Worm (Caenorhabditis elegans) whole organism, L2 larva: ENCODE measurements around the gene Y41C4A.22.

ENCODE experiments used
- C34F6.9 ChIP-seq: fragments of 150-350 bp; optimal IDR thresholded peaks from 2 replicates; lab custom pipeline; 2014; ENCODE audit warnings: missing biosample characterization, missing genetic modification characterization
- F13H6.1 ChIP-seq: sonication (generic microtip); optimal IDR thresholded peaks from 2 replicates; lab custom pipeline; 2016; ENCODE audit warnings: missing genetic modification characterization, missing compliant biosample characterization
- R02D3.7 ChIP-seq: fragments of 150-350 bp; optimal IDR thresholded peaks from 2 replicates; lab custom pipeline; 2014; ENCODE audit warnings: missing biosample characterization, missing genetic modification characterization
- Y55F3AM.14 ChIP-seq: fragments of 200-800 bp; sonication (Bioruptor generic); optimal IDR thresholded peaks from 2 replicates; lab custom pipeline; 2018; ENCODE audit warnings: mild to moderate bottlenecking, missing genetic modification characterization, missing compliant biosample characterization
- ZK546.5 ChIP-seq: sonication (generic microtip); optimal IDR thresholded peaks from 2 replicates; lab custom pipeline; 2017; ENCODE audit warnings: missing biosample characterization, missing genetic modification characterization
- alr-1 ChIP-seq: fragments of 150-350 bp; optimal IDR thresholded peaks from 2 replicates; lab custom pipeline; 2014; ENCODE audit warnings: missing biosample characterization, missing genetic modification characterization
- aly-2 ChIP-seq: fragments of 150-350 bp; optimal IDR thresholded peaks from 2 replicates; lab custom pipeline; 2014; ENCODE audit warnings: missing biosample characterization, missing genetic modification characterization
- ama-1 ChIP-seq: fragments of 150-350 bp; optimal IDR thresholded peaks from 2 replicates; lab custom pipeline; 2018; ENCODE audit warnings: inconsistent platforms
- blmp-1 ChIP-seq: sonication (generic microtip); optimal IDR thresholded peaks from 2 replicates; lab custom pipeline; 2017; ENCODE audit warnings: missing genetic modification characterization, mild to moderate bottlenecking, missing compliant biosample characterization, antibody characterized with exemption, moderate library complexity; ENCODE audit not compliant: insufficient read depth
- ceh-16 ChIP-seq: fragments of 150-350 bp; optimal IDR thresholded peaks from 2 replicates; lab custom pipeline; 2014; ENCODE audit warnings: missing biosample characterization, missing genetic modification characterization
- ceh-82 ChIP-seq: fragments of 150-350 bp; optimal IDR thresholded peaks from 2 replicates; lab custom pipeline; 2014; ENCODE audit warnings: missing biosample characterization, missing genetic modification characterization
- crh-2 ChIP-seq: sonication (generic microtip); optimal IDR thresholded peaks from 2 replicates; lab custom pipeline; 2017; ENCODE audit warnings: missing biosample characterization, missing genetic modification characterization
- dmd-4 ChIP-seq: sonication (generic microtip); optimal IDR thresholded peaks from 2 replicates; lab custom pipeline; 2017; ENCODE audit warnings: missing biosample characterization, missing genetic modification characterization
- egl-27 ChIP-seq: sonication (generic microtip); optimal IDR thresholded peaks from 3 replicates; lab custom pipeline; 2017; ENCODE audit warnings: missing biosample characterization, missing genetic modification reagents, missing genetic modification characterization
- elt-1 ChIP-seq: fragments of 150-350 bp; optimal IDR thresholded peaks from 2 replicates; lab custom pipeline; 2014; ENCODE audit warnings: missing biosample characterization, missing genetic modification characterization
- elt-3 ChIP-seq: sonication (generic microtip); optimal IDR thresholded peaks from 2 replicates; lab custom pipeline; 2017; ENCODE audit warnings: missing biosample characterization, missing genetic modification characterization
- fos-1 ChIP-seq: fragments of 150-350 bp; optimal IDR thresholded peaks from 2 replicates; lab custom pipeline; 2014; ENCODE audit warnings: missing biosample characterization, missing genetic modification characterization
- gmeb-1 ChIP-seq: fragments of 150-350 bp; optimal IDR thresholded peaks from 2 replicates; lab custom pipeline; 2014; ENCODE audit warnings: missing biosample characterization, missing genetic modification characterization
- lin-13 ChIP-seq: fragments of 150-350 bp; optimal IDR thresholded peaks from 2 replicates; lab custom pipeline; 2014; ENCODE audit warnings: missing biosample characterization, missing genetic modification reagents, missing genetic modification characterization
- lin-39 ChIP-seq: fragments of 150-350 bp; optimal IDR thresholded peaks from 2 replicates; lab custom pipeline; 2014; ENCODE audit warnings: missing biosample characterization, missing genetic modification reagents, missing genetic modification characterization
- lsy-2 ChIP-seq, 2 experiments: fragments of 150-350 bp in 1 of 2; sonication (generic microtip) in 1 of 2; optimal IDR thresholded peaks; 2 replicates each; lab custom pipeline; 2014 to 2017; ENCODE audit warnings: missing biosample characterization in 2 of 2, missing genetic modification characterization in 2 of 2
- mab-5 ChIP-seq: fragments of 150-350 bp; optimal IDR thresholded peaks from 2 replicates; lab custom pipeline; 2014; ENCODE audit warnings: missing biosample characterization, missing genetic modification characterization
- mbf-1 ChIP-seq: sonication (generic microtip); optimal IDR thresholded peaks from 2 replicates; lab custom pipeline; 2017; ENCODE audit warnings: missing biosample characterization, missing genetic modification characterization
- mdl-1 ChIP-seq, 2 experiments: fragments of 150-350 bp in 1 of 2; sonication (generic microtip) in 1 of 2; optimal IDR thresholded peaks; 2 replicates each; lab custom pipeline; 2017; ENCODE audit warnings: missing biosample characterization in 2 of 2, missing genetic modification characterization in 2 of 2
- nhr-10 ChIP-seq: sonication (generic microtip); optimal IDR thresholded peaks from 2 replicates; lab custom pipeline; 2017; ENCODE audit warnings: missing biosample characterization, missing genetic modification characterization
- nhr-11 ChIP-seq: fragments of 150-350 bp; optimal IDR thresholded peaks from 2 replicates; lab custom pipeline; 2014; ENCODE audit warnings: missing biosample characterization, missing genetic modification characterization
- nhr-12 ChIP-seq: fragments of 150-350 bp; optimal IDR thresholded peaks from 2 replicates; lab custom pipeline; 2014; ENCODE audit warnings: missing biosample characterization, missing genetic modification characterization
- nhr-129 ChIP-seq: fragments of 150-350 bp; optimal IDR thresholded peaks from 2 replicates; lab custom pipeline; 2014; ENCODE audit warnings: missing biosample characterization, missing genetic modification characterization
- nhr-23 ChIP-seq: fragments of 150-350 bp; optimal IDR thresholded peaks from 2 replicates; lab custom pipeline; 2014; ENCODE audit warnings: missing biosample characterization, missing genetic modification reagents, missing genetic modification characterization
- nhr-237 ChIP-seq: fragments of 150-350 bp; optimal IDR thresholded peaks from 2 replicates; lab custom pipeline; 2014; ENCODE audit warnings: missing biosample characterization, missing genetic modification characterization
- nhr-6 ChIP-seq: fragments of 150-350 bp; optimal IDR thresholded peaks from 2 replicates; lab custom pipeline; 2014; ENCODE audit warnings: missing biosample characterization, missing genetic modification characterization
- nhr-77 ChIP-seq: fragments of 150-350 bp; optimal IDR thresholded peaks from 2 replicates; lab custom pipeline; 2014; ENCODE audit warnings: missing biosample characterization, missing genetic modification characterization
- peb-1 ChIP-seq: fragments of 150-350 bp; optimal IDR thresholded peaks from 2 replicates; lab custom pipeline; 2014; ENCODE audit warnings: missing biosample characterization, missing genetic modification characterization
- sem-4 ChIP-seq: fragments of 150-350 bp; optimal IDR thresholded peaks from 2 replicates; lab custom pipeline; 2014; ENCODE audit warnings: missing biosample characterization, missing genetic modification reagents, missing genetic modification characterization
- sma-3 ChIP-seq: sonication (generic microtip); optimal IDR thresholded peaks from 2 replicates; lab custom pipeline; 2016; ENCODE audit warnings: missing genetic modification reagents, missing genetic modification characterization, missing compliant biosample characterization
- sma-9 ChIP-seq, 2 experiments: fragments of 150-350 bp in 1 of 2; sonication (generic microtip) in 1 of 2; optimal IDR thresholded peaks; 2 replicates each; lab custom pipeline; 2014 to 2016; ENCODE audit warnings: missing genetic modification characterization in 2 of 2, mild to moderate bottlenecking in 1 of 2, missing biosample characterization in 1 of 2, missing compliant biosample characterization in 1 of 2, missing genetic modification reagents in 1 of 2, moderate library complexity in 1 of 2
- snpc-4 ChIP-seq: fragments of 150-350 bp; optimal IDR thresholded peaks from 2 replicates; lab custom pipeline; 2014; ENCODE audit warnings: missing biosample characterization, missing genetic modification characterization
- unc-55 ChIP-seq: fragments of 150-350 bp; sonication (generic microtip); optimal IDR thresholded peaks from 3 replicates; lab custom pipeline; 2014; ENCODE audit warnings: missing biosample characterization, missing genetic modification reagents, missing genetic modification characterization
- unc-62 ChIP-seq: fragments of 150-350 bp; optimal IDR thresholded peaks from 2 replicates; lab custom pipeline; 2014; ENCODE audit warnings: missing biosample characterization, missing genetic modification reagents, missing genetic modification characterization
- ztf-1 ChIP-seq: fragments of 200-800 bp; sonication (Bioruptor generic); conservative IDR thresholded peaks from 2 replicates; pipeline ENCODE4 v1.3.6; 2022; ENCODE audit warnings: missing genetic modification characterization, missing compliant biosample characterization
- ztf-11 ChIP-seq: sonication (generic microtip); optimal IDR thresholded peaks from 2 replicates; lab custom pipeline; 2017; ENCODE audit warnings: missing biosample characterization, missing genetic modification characterization
- ztf-4 ChIP-seq: fragments of 150-350 bp; optimal IDR thresholded peaks from 2 replicates; lab custom pipeline; 2014; ENCODE audit warnings: missing biosample characterization, missing genetic modification characterization

The Y41C4A.22 gene

ce11 chrIII:11694975-11695374 lies at the start of gene Y41C4A.22:
Gene Y41C4A.22 (plus strand): TSS chrIII:11695275.
- no peak for TF ChIP-seq nhr-23
- no peak for TF ChIP-seq ZK546.5 (tag; lab: Kevin White, UChicago)
- no peak for TF ChIP-seq ztf-1
- no peak for TF ChIP-seq peb-1
- TF ChIP-seq ceh-16: no peak
- TF ChIP-seq blmp-1 (tag; lab: Kevin White, UChicago): no peak

ce11 chrIII:11650152-11650551 lies 44.9 kb upstream of the Y41C4A.22 start, which contains the start of gene faah-6:
Gene faah-6 (plus strand): TSS chrIII:11650452.
- no peak for TF ChIP-seq F13H6.1 (tag; lab: Kevin White, UChicago)
- no peak for TF ChIP-seq C34F6.9 (tag; lab: Kevin White, UChicago)
- no peak for TF ChIP-seq nhr-23
- no peak for TF ChIP-seq elt-3
- no peak for TF ChIP-seq nhr-77 (tag; lab: Kevin White, UChicago)
- TF ChIP-seq unc-62 (GFP tag; lab: Kevin White, UChicago): no peak
- no peak for TF ChIP-seq nhr-129 (tag; lab: Kevin White, UChicago)
- TF ChIP-seq unc-55 (GFP tag; lab: Kevin White, UChicago): no peak
- no peak for TF ChIP-seq ceh-16
- no peak for TF ChIP-seq egl-27
- TF ChIP-seq aly-2 (tag; lab: Kevin White, UChicago): no peak
- no peak for TF ChIP-seq lsy-2 (tag; optimal IDR thresholded peaks at IDR 0.05; lab: Kevin White, UChicago)
- TF ChIP-seq nhr-6 (tag; lab: Kevin White, UChicago): no peak
- TF ChIP-seq lin-39 (tag; lab: Kevin White, UChicago): no peak
- no peak for TF ChIP-seq peb-1

ce11 chrIII:11651430-11651829 lies 43.6 kb upstream of the Y41C4A.22 start:
- no peak for TF ChIP-seq sem-4 (tag; lab: Kevin White, UChicago)
- TF ChIP-seq ztf-4: no peak
- no peak for TF ChIP-seq fos-1 (tag; lab: Kevin White, UChicago)
- no peak for TF ChIP-seq lsy-2 (tag; optimal IDR thresholded peaks at IDR 0.05; lab: Kevin White, UChicago)
- TF ChIP-seq unc-55 (GFP tag; lab: Kevin White, UChicago): no peak
- TF ChIP-seq egl-27: no peak
- TF ChIP-seq R02D3.7 (tag; lab: Kevin White, UChicago): no peak
- no peak for TF ChIP-seq crh-2 (tag; lab: Kevin White, UChicago)
- TF ChIP-seq ztf-11 (tag; lab: Kevin White, UChicago): no peak
- TF ChIP-seq, all 48 proteins: peak for 0

- no peak for TF ChIP-seq unc-62 (GFP tag; lab: Kevin White, UChicago)
- TF ChIP-seq unc-55 (GFP tag; lab: Kevin White, UChicago): no peak
- TF ChIP-seq nhr-12 (tag; lab: Kevin White, UChicago): no peak
- no peak for TF ChIP-seq nhr-23
- TF ChIP-seq nhr-77 (tag; lab: Kevin White, UChicago): no peak
- TF ChIP-seq ceh-16: no peak
- no peak for TF ChIP-seq ztf-11 (tag; lab: Kevin White, UChicago)
- TF ChIP-seq lsy-2 (tag; optimal IDR thresholded peaks at IDR 0.05; lab: Kevin White, UChicago): no peak
- no peak for TF ChIP-seq nhr-237 (tag; lab: Kevin White, UChicago)
- no peak for TF ChIP-seq ZK546.5 (tag; lab: Kevin White, UChicago)
- no peak for TF ChIP-seq elt-3
- TF ChIP-seq ama-1 (lab: Kevin White, UChicago): no peak
- no peak for TF ChIP-seq alr-1
- no peak for TF ChIP-seq egl-27
- no peak for TF ChIP-seq mab-5 (tag; lab: Kevin White, UChicago)
- no peak for TF ChIP-seq mbf-1 (tag; lab: Kevin White, UChicago)
Measured at ce11 chrIII:11656389-11656788, 38.7 kb upstream of the Y41C4A.22 start.

ce11 chrIII:11657185-11657817 lies 37.8 kb upstream of the Y41C4A.22 start, which contains the start of gene crh-1:
Gene crh-1 (plus strand): TSS chrIII:11657767.
- TF ChIP-seq F13H6.1 (tag; lab: Kevin White, UChicago) (peak; percentile 76), nhr-10 (tag; lab: Kevin White, UChicago) (peak; percentile 71), elt-1 (tag; lab: Kevin White, UChicago) (no peak), nhr-12 (tag; lab: Kevin White, UChicago) (no peak), ZK546.5 (tag; lab: Kevin White, UChicago) (no peak), nhr-23 (no peak), nhr-237 (tag; lab: Kevin White, UChicago) (no peak), lsy-2 (tag; optimal IDR thresholded peaks at IDR 0.05; lab: Kevin White, UChicago) (peak; percentile 76 to 89), dmd-4 (tag; lab: Kevin White, UChicago) (no peak), Y55F3AM.14 (GFP tag; lab: Kevin White, UChicago) (no peak), snpc-4 (tag; lab: Kevin White, UChicago) (peak; percentile 46), mdl-1 (tag; optimal IDR thresholded peaks at IDR 0.05; lab: Kevin White, UChicago) (peak in 1 of 2 experiments; percentile 56), mbf-1 (tag; lab: Kevin White, UChicago) (no peak), fos-1 (tag; lab: Kevin White, UChicago) (peak; percentile 45), nhr-11 (tag; lab: Kevin White, UChicago) (no peak), aly-2 (tag; lab: Kevin White, UChicago) (no peak), nhr-6 (tag; lab: Kevin White, UChicago) (peak; percentile 73), gmeb-1 (tag; lab: Kevin White, UChicago) (peak; percentile 86), R02D3.7 (tag; lab: Kevin White, UChicago) (no peak), mab-5 (tag; lab: Kevin White, UChicago) (peak; percentile 78), ztf-4 (peak; percentile 68), ceh-82 (peak; percentile 23), sma-3 (GFP tag; lab: Kevin White, UChicago) (peak; percentile 60), lin-13 (GFP tag; lab: Kevin White, UChicago) (peak; percentile 78), sma-9 (GFP tag; optimal IDR thresholded peaks at IDR 0.05; lab: Kevin White, UChicago) (peak; percentile 84), sma-9 (tag; optimal IDR thresholded peaks at IDR 0.05; lab: Kevin White, UChicago) (no peak)
